Worm (Caenorhabditis elegans): ENCODE results near the gene B0001.7.
"Not testable (repeated sequence)": the region's sequence is repeated elsewhere in the genome, so short reads cannot be mapped to it uniquely, and the experiment has no call there.

Gene B0001.7

DNA sequence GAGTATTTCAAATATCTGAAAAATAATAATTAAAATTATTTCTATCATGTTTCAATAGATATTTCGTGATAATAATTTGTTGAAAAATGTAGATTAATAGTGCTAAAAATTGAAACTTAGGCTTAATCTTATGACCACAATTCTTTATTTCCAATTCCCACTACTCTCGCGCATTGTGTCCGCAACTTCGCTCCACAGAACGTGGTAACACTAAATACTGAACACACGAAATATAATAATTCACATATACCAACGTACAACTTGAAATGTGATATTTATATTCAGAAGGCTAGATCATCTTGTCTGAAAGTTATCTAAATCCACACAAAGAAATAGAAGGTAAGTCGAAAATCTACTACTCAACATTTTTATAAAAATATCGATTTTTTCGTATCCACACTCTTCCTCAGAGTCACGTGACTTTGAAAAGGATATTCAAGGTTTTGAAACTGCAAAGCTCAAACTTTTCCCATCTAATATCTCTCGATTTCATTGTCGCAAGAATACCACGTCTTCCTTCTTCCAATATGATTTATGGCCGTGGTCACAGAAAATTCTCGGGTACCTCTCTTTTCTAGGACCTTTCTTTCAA, 2.7 kb upstream of the B0001.7 start, which contains the start of gene eri-12:
Gene eri-12 (plus strand): TSS at position 197 of the 592 bp plus-strand sequence.
- no peak for TF ChIP-seq unc-62 (GFP tag; optimal IDR thresholded peaks at IDR 0.05)

DNA sequence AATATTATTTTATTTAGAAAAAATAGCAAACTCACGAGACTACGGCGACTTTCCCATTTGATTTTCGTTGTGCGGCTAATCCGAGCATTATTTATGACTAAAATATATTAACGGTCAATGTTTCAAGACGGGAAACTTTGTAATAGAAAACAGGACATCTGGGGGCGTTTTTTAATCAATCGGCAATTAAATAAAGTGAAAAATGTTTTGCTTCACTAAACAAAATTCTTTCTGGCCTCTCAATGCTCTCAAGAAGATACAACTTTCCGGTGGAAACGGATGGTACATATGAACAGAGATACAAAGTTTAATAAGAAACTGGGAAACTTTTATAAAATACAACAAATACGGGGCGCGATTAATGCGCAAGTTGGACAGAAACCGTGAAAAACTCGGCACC, 3.2 kb downstream of the B0001.7 start, which contains the start of gene B0001.2:
Gene B0001.2 (minus strand): TSS at position 101 of the 400 bp plus-strand sequence.
- TF ChIP-seq unc-62 (GFP tag; optimal IDR thresholded peaks at IDR 0.05): no peak

DNA sequence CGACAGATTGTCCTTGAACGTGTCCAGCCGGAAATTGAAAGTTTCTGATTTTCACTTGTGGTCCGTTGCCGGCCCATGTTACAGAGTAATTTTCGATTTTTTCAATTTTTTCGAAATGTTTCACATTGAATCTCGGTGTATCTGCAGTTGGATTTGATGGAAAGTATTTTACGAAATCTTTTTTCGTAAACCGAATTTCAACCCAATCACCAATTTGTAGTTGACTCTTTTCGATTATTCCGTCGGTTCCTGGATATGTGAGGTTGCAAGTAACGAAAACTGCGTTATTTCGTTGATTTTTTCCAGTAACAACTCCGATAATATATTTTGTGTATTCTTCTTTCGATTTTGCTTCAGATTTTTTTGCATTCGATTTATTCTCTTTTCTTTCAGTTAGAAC, 4.4 kb downstream of the B0001.7 start:
- TF ChIP-seq unc-62 (GFP tag; optimal IDR thresholded peaks at IDR 0.05): no peak

DNA sequence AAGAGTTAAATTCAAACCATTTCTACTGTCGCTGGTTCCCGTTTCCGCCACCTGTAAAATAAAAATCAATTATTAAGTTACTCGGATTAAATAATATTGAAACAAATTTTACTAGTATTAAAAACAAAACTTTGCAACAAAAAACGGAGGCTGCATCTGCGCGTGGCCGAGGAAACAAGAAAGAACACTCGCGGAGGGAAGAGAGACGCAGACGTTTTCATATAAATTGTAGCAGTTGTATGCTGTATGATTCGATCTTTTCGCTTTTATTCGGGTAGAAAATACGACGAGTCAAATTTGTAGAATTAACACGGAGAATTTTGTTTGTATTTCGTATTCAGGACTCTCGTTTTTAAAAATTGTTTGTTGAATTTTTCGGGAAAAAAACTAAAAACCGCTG, 8.4 kb downstream of the B0001.7 start, which contains the start of gene B0001.3:
Gene B0001.3 (minus strand): TSS at position 55 of the 400 bp plus-strand sequence.
- no peak for TF ChIP-seq unc-62 (GFP tag; optimal IDR thresholded peaks at IDR 0.05)

DNA sequence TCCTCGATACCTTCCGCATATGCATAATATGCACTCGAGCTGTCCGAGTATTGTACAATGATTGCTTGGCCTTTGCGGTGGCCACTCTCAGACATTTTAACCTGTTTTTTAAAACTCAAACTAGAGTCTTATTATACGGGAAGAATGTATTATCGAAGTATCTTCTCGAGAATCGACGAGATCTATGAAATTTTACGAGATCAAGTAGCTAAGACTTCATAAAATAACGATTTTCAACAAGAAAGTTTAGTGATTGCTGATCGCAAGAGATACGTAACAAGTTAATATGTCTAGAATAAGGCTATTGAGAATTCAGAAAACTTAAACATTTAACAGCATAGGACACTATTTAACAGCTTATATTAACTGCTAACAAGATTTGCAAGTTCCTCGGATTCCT, 10.8 kb downstream of the B0001.7 start, which contains the start of gene B0001.5:
Gene B0001.5 (minus strand): TSS at position 101 of the 400 bp plus-strand sequence.
- TF ChIP-seq unc-62 (GFP tag; optimal IDR thresholded peaks at IDR 0.05): no peak

DNA sequence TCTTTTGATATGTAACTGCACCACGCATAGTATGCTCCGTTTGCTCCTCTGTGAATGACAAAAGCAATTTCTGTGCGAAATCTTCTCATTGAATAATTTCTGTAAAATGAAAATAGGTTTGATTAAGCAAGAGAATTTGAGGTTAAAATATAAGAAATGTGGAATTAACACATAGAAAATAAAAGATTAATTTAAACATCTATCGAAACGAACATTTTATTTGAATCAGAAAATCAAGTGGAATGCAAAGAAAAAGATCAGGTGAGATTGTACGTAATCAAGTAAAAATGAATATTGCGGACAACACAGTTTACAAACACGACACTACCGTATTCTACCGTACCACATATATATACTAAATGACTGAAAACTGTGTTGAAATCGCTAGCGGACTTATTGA, 13.1 kb downstream of the B0001.7 start, which contains the start of gene B0001.8:
Gene B0001.8 (minus strand): TSS at position 101 of the 400 bp plus-strand sequence.
- no peak for TF ChIP-seq unc-62 (GFP tag; optimal IDR thresholded peaks at IDR 0.05)

DNA sequence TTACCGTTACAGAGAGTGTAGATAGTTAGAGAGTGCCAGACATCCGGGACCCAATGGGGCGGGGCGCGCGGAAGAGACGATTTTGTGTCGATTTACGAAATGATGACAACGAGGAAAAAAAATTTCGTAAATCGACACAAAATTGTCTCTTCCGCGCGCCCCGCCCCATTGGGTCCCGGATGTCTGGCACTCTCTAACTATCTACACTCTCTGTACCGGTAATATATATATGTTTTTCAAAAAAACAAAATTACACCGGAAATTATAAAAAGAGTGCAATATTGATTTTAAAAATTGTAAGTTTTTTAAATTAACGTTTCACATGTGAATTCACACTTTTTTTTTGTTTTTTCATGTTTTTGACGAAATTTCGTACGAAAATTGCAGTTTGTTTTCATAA, 16.0 kb downstream of the B0001.7 start, which contains the start of gene B0001.4:
Gene B0001.4 (minus strand): TSS at position 101 of the 400 bp plus-strand sequence.
- TF ChIP-seq unc-62 (GFP tag; optimal IDR thresholded peaks at IDR 0.05): not testable (repeated sequence)

DNA sequence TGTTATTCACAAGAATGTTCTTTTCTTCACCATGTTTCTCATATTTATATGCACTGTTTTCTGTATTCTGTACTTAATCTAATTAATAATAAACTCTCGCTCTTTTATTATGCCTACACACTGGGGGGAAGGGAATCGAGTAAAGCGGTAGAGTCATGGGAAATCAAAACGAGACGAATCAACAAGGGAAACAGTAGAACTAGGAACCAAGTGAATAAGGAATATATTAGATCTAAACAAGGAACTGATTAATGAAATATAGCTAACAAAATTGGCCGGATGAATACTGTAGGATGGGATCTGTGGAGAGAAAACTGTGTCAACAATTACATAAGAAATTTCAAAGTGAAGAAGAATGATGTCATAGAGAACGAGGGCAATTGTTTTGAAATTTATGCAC, 19.1 kb downstream of the B0001.7 start:
- no peak for TF ChIP-seq unc-62 (GFP tag; optimal IDR thresholded peaks at IDR 0.05)

DNA sequence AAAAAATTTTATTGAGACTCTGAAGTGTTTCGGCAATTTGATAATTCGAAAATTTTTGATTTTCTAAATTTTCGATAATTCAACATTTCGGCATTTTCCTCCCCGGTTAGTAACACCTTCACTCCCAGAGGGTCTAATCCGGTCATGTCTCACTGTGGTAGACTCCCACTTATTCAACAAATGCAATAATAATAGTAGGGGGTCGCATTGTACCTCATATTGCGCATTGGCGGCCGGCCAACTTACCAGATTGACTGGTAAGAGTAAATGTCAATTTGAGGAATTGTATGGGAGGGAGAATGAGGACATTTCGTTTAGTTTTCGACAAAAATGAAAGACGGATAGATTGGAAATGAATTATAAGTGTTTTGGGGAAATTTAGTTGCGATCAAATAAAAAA, 20.3 kb downstream of the B0001.7 start:
- no peak for TF ChIP-seq unc-62 (GFP tag; optimal IDR thresholded peaks at IDR 0.05)

DNA sequence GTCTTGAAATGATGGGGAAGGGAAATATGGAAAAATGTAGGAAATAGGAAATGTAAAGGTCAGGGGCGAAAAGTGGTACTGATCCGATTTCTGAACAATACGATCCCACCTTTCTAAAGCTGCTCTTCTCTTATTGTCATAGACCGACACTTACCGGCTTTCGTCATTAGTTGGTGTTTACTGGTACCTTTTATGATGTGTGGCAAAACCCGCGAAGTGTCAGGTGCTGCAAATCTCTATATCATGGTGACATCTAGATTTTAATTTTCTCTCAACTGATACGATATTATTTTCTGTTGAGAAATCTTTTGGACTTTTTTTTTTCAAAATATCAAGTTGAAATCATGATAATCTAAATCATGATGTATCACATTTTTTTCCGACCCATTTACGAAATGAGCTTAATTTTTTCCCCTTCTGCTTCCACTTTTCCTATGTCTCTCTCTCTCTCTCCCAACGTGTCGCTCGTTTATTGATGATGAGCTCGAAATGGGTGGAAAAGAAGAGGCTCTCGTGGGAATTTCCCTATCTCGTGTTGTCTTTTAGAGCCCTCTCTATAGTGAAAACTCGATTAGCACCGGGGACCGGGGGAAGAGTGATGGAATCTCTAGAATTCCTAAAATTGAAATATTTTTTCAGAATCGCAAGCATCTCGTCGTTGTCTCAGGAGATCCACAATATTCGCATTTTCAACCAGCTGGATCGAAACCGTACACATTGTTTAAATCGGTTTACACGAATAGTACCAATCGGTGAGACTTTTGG, 22.6 kb downstream of the B0001.7 start:
- TF ChIP-seq unc-62 (GFP tag; optimal IDR thresholded peaks at IDR 0.05): no peak

DNA sequence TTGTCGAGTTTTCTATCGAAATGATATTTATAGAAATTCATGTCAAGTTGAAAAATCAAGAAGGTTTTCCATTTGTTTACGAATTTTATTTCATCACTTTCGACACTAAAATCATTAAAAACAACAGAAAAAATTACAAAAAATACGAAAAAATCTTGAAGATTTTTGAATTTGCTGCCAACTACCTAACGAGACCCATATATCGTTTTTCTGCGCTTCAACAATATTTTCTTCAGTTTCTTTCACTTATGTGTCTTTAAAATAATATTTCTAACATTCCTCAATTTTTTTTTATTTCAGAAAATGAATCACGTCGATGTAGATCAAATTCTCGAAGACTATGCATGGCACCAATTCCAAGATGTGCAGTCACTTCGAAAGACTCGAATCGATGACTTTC, 24.8 kb downstream of the B0001.7 start, which contains the start of gene lin-24:
Gene lin-24 (plus strand): TSS at position 301 of the 400 bp plus-strand sequence.
- TF ChIP-seq unc-62 (GFP tag; optimal IDR thresholded peaks at IDR 0.05): no peak

DNA sequence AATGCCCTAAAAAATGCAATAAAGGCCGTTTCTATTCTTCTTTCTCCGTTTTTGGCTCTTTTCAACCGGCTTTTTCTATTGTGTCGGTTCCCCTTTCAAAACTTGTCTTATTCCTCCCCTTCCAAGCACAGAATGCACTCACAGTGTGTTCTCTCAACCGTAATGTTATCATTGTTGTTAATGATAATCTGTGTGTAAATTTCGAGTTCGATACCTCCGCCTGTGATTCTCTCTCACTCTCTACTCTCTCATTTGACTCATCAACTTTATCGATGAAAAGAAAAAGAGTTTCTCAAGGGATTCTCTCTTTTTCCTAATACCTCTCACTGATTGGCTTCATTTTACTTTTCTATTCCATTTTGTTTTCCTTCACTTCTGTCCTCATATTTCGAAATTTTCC, 25.3 kb downstream of the B0001.7 start:
- TF ChIP-seq unc-62 (GFP tag; optimal IDR thresholded peaks at IDR 0.05): no peak

DNA sequence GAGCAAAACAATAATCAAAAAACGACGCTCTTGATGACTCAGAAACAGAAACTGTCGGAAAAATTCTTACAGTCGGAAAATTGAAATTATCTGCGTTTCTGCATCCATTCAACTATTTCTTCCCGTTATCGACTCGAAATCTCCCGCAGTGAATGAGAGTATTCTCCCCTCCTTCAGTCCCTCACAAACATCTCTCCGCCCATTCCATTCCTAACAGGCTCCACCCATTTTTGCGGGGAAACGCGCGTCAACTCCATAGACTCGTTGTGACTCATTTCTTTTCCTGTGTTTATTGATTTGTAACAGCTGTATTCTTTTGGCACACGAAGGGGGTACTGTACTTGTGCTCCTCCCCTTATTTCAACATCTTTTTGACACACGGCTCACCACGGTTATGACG, 26.2 kb downstream of the B0001.7 start:
- no peak for TF ChIP-seq unc-62 (GFP tag; optimal IDR thresholded peaks at IDR 0.05)

DNA sequence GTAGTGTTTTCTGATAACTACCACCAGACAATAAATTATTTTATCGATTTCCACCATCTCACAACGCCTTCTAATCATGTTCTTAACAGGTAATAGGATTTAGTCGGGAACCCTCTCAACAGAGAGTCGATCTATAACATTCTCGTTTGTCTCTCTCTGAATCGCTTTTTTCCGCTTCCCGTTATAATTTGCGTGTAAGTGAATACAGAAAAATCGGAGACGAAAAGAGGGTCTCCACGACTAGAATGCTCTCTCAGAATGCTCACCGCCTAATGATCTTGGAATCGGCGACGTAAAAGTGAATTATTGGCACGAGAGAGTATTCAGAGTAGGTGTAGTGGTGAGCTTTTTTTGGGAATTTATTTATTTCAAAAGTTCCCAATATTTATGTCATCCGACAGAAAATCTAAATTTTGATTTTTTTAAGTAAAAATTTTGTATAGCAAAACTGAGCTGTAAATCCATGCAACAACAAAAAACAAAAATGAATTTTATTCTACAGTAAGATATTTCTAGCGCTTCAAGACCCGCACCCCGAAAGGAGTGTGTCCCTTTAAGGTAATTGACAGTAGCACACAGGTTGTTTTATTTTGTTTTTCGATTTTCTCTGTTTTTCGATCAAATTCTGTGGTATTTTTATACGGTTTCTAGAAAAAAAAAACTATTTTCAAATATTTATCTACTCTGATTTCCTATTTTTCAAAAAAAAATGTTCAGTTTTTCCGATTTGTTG, 27.1 kb downstream of the B0001.7 start:
- TF ChIP-seq unc-62 (GFP tag; optimal IDR thresholded peaks at IDR 0.05): no peak

DNA sequence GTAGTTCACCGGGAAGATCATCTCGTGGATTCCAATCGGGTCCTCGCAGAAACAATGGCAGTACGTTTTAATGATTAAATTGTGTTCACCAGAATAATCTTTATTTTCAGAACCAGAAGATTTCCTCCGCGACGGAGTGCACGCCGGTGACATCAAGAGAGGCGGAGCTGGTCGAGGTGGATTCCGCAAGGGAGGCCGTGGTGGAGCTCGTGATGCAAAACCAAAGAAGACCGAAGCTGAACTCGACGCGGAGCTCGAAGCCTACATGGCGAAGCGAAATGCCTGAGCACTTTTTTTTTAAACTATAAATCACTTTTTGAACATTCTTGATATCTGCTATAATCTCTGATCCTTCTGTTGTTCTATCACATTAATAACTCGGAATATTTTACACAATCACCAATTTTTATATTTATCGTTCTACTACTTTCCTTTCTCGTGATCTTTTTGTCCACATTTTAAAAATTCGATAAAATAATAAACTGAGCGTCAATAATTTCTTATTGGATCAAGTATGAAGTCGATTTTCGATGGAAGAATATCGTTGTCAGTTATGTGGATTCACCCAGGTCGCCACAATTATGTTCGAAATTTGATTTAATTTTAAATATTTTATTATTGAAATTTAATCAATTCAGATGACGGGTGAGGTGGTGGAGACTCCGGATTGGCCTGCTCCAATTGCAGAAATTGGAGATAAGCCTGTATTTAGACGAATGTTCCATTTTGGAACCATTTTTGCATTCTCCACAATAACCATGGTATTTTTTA, 29.5 kb downstream of the B0001.7 start, which contains the start of gene dhhc-6:
Gene dhhc-6 (plus strand): TSS at position 639 of the 771 bp plus-strand sequence.
- TF ChIP-seq unc-62 (GFP tag; optimal IDR thresholded peaks at IDR 0.05): no peak
